Worm (Caenorhabditis elegans): ENCODE results near the gene rad-23.

DNA sequence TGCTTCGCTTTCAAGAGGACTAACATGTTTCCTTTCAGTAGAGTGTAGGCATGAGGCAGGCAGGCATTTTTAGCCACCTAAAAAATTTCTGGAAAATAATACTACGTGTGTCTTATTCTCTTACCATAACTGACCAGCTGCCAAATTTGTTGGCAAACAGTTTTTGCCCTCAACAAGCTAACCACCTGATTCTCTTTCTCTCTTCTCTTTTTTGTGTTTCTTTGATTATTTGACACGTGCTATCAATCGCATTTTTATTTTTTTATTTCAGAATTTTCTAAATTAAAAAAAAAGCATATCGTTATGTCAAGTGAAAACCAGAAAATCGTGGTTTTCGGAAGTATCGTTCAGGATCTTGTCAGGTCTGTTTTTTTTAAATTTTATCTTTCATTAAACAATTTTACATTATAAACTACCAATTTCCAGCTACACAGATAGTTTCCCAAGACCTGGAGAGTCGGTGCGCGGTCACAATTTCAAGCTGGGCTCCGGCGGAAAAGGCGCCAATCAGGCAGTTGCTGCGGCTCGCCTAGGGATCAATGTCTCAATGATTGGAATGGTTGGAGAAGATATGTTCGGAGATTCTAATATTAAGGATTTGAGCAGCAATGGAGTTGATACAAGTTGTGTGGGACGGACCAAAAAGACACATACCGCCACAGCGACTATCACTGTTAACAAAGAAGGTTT is 40.4 kb downstream of the rad-23 start, which contains the start of gene F07A11.5:
- TF ChIP-seq him-1 (tag; optimal IDR thresholded peaks at IDR 0.05) = no peak
- TF ChIP-seq W03F9.2 (tag; optimal IDR thresholded peaks at IDR 0.05) = no peak

Measured in whole organism, L4/young adult.